Worm (Caenorhabditis elegans) whole organism, mixed stage, embryonic: ENCODE data around the gene svh-1.

Experiments
- ces-1 ChIP-seq: fragments of 150-350 bp; optimal IDR thresholded peaks from 2 replicates; lab custom pipeline; 2014; ENCODE audit warnings: missing biosample characterization, missing genetic modification reagents, missing genetic modification characterization
- lin-13 ChIP-seq: fragments of 150-350 bp; optimal IDR thresholded peaks from 2 replicates; lab custom pipeline; 2014; ENCODE audit warnings: missing biosample characterization, missing genetic modification characterization
- lin-32 ChIP-seq: fragments of 200-800 bp; sonication (Bioruptor generic); optimal IDR thresholded peaks from 2 replicates; lab custom pipeline; 2018; ENCODE audit warnings: mild to moderate bottlenecking, missing genetic modification characterization, missing compliant biosample characterization
- nhr-12 ChIP-seq: fragments of 150-350 bp; optimal IDR thresholded peaks from 2 replicates; lab custom pipeline; 2014; ENCODE audit warnings: missing biosample characterization, missing genetic modification characterization
- nhr-28 ChIP-seq: fragments of 150-350 bp; optimal IDR thresholded peaks from 2 replicates; lab custom pipeline; 2014; ENCODE audit warnings: missing biosample characterization, missing genetic modification characterization
- pha-4 ChIP-seq: fragments of 150-350 bp; optimal IDR thresholded peaks from 2 replicates; lab custom pipeline; 2018; ENCODE audit warnings: missing biosample characterization, missing genetic modification reagents, missing genetic modification characterization
- sptf-1 ChIP-seq: sonication (generic microtip); optimal IDR thresholded peaks from 2 replicates; lab custom pipeline; 2017; ENCODE audit warnings: mild to moderate bottlenecking, missing genetic modification characterization, moderate library complexity, missing compliant biosample characterization
- unc-120 ChIP-seq: sonication (generic microtip); optimal IDR thresholded peaks from 2 replicates; lab custom pipeline; 2017; ENCODE audit warnings: missing genetic modification characterization, missing compliant biosample characterization; ENCODE audit not compliant: poor library complexity, severe bottlenecking
- unc-39 ChIP-seq: fragments of 150-350 bp; optimal IDR thresholded peaks from 2 replicates; lab custom pipeline; 2014; ENCODE audit warnings: missing biosample characterization, missing genetic modification characterization

ce11 chrIV:8201133-8201532 lies 5.3 kb upstream of the svh-1 start, which contains the start of gene glrx-22:
- no peak for TF ChIP-seq sptf-1 (tag; lab: Kevin White, UChicago)
- TF ChIP-seq unc-120 (tag; lab: Kevin White, UChicago), result no peak
- no peak for TF ChIP-seq pha-4
- TF ChIP-seq ces-1 (GFP tag; lab: Kevin White, UChicago), result no peak
- no peak for TF ChIP-seq nhr-12 (tag; lab: Kevin White, UChicago)
- TF ChIP-seq nhr-28 (tag; lab: Kevin White, UChicago), result no peak
- no peak for TF ChIP-seq unc-39 (tag; lab: Kevin White, UChicago)
- no peak for TF ChIP-seq lin-13 (tag; lab: Kevin White, UChicago)
- no peak for TF ChIP-seq lin-32 (GFP tag; lab: Kevin White, UChicago)
